Worm (Caenorhabditis elegans): ENCODE measurements around the gene fipr-17.

fipr-17 gene

DNA sequence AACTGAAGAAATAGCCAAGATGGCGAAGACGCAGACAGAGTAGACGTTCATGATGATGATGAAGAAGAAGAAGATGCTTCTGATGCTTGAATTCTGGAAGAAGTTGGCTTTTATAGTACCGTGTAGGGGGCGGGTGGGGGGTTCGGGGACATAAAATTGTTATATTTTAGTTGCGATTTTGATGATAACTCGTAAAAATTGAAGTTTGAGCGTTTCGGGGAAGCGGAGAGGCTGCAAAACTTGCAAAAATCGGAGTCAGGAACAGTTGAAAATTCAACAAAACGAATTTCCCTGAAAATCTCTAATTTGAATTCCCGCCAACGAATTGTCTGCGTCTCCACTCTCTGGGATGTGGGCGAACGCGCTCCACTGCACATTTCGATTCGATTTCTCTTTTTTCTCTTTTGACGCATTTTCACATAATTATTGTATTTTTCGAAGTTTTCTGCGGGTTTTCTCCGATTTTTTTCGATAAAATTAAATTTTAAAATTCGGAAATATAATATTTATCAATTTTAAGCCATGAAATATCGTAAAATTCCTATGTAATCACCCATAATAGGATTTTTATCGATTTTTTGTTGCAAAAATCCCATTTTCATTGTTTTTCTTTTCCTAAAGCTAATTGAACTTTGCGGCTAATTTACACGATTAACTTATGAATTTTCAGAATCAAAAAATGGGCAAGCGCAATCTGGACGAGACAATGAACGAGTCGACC lies at the start of gene fipr-17, which contains the start of gene Y48A6B.3:
TSS of gene fipr-17 (minus strand) at position 51 of the 721 bp plus-strand sequence.
TSS of gene Y48A6B.3 (plus strand) at position 671 of the 721 bp plus-strand sequence.
- peak; percentile 87 for TF ChIP-seq ces-1 (GFP tag; optimal IDR thresholded peaks at IDR 0.05)
- peak; percentile 85 for TF ChIP-seq ceh-39 (tag; optimal IDR thresholded peaks at IDR 0.05)
- TF ChIP-seq blmp-1 (tag; optimal IDR thresholded peaks at IDR 0.05): peak; percentile 36
- peak; percentile 91 for TF ChIP-seq nhr-237 (tag; optimal IDR thresholded peaks at IDR 0.05)
- peak; percentile 71 for TF ChIP-seq lin-13 (tag; optimal IDR thresholded peaks at IDR 0.05)
- peak; percentile 3 for TF ChIP-seq hlh-1 (tag; optimal IDR thresholded peaks at IDR 0.05)
- TF ChIP-seq ceh-83 (GFP tag; optimal IDR thresholded peaks at IDR 0.05): no peak
- no peak for TF ChIP-seq nhr-28 (tag; optimal IDR thresholded peaks at IDR 0.05)
- TF ChIP-seq unc-62 (GFP tag; optimal IDR thresholded peaks at IDR 0.05): peak; percentile 6
- peak; percentile 47 for TF ChIP-seq sptf-1 (tag; optimal IDR thresholded peaks at IDR 0.05)
- peak; percentile 84 for TF ChIP-seq lsy-2 (tag; optimal IDR thresholded peaks at IDR 0.05)
- TF ChIP-seq pha-4 (tag; optimal IDR thresholded peaks at IDR 0.05): peak; percentile 64
- TF ChIP-seq mep-1 (tag; optimal IDR thresholded peaks at IDR 0.05): peak; percentile 91
- TF ChIP-seq ham-2 (GFP tag; optimal IDR thresholded peaks at IDR 0.05): no peak
- TF ChIP-seq M03D4.4 (tag; optimal IDR thresholded peaks at IDR 0.05): no peak

DNA sequence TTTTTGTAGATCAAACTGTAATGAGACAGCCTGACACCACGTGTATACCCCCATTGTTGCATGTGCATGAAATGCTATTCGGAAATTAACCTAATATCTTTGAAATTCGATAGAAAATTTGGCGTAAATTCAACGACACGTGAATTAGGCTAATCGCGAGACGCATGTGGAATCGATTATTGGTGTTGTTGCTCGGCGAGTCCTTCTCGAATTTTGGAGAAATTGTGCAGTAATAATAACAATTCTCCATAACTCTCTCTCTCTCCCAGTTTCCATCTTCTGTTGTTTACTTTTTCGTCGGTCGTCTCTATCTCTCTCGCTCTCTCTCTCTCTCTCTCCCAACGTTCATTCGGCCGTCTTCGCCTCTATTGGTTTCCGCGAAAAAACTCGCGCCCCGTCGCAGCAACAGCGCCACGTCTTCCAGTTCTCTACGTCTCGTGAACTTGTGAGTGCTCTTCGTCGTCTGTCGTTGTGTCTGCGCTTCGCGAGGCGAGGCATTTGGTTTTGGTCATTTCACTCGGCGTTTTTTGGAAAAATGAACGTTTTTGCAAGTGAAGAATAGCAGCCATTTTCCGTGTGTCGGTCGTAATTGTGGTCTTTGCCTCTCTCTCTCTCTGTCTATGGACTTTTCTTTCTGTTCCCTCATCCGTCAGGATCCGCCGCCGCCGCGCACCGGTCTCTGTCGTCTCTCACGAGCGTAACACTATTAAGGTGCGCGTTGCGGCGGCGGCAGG lies 47.3 kb upstream of the fipr-17 start:
- TF ChIP-seq ces-1 (GFP tag; optimal IDR thresholded peaks at IDR 0.05) (peak; percentile 11), lin-32 (GFP tag; optimal IDR thresholded peaks at IDR 0.05) (peak; percentile 27), ceh-83 (GFP tag; optimal IDR thresholded peaks at IDR 0.05) (no peak), elt-1 (tag; optimal IDR thresholded peaks at IDR 0.05; ENCODE audit: borderline replicate concordance, insufficient read depth) (no peak), mls-2 (tag; optimal IDR thresholded peaks at IDR 0.05) (no peak), pha-4 (tag; optimal IDR thresholded peaks at IDR 0.05) (peak; percentile 80), unc-62 (GFP tag; optimal IDR thresholded peaks at IDR 0.05) (no peak)

DNA sequence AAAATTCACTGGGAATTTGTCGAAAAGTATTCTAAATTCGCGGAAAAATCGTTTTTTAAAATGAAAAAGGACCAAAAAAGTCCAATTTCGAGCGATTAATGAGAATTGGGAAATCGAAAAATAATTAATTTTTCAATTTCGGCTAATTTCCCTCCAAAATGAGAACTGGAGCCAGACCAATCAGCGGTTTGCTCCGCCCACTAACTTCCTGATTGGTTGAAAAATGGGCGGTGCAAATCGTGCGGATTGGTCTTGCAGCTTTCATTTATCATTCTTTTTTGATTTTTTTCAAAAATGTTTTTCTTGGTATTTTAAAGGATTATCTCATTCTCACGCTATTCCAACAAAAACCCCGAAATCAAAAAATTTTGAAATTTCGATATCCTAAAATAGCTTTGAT lies 46.6 kb upstream of the fipr-17 start:
- TF ChIP-seq mep-1 (tag; optimal IDR thresholded peaks at IDR 0.05) (no peak), mab-5 (tag; optimal IDR thresholded peaks at IDR 0.05) (no peak), lsy-2 (tag; optimal IDR thresholded peaks at IDR 0.05) (no peak), nhr-12 (tag; optimal IDR thresholded peaks at IDR 0.05) (no peak), hlh-1 (tag; optimal IDR thresholded peaks at IDR 0.05) (no peak), cnd-1 (tag; optimal IDR thresholded peaks at IDR 0.05) (no peak), nhr-28 (tag; optimal IDR thresholded peaks at IDR 0.05) (no peak)

DNA sequence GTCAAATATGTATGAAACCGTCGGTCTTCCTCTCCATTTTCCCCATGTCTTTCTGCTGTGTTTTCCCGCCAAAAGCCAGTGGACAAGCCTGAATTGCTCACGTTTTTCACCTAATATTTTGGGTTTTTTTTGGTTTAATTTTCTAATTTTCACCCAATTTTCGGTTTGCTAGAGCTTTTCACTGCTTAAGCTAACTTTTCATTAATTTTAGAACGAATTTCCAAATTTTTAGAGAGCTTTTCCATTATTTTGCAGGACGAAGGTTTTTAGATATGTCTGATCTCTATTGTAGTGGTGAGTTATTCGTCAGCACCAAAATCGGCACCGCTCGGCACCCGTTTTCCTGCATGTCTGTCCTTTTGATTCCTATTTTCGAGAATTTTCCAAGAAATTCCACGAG lies 46.2 kb upstream of the fipr-17 start:
- TF ChIP-seq zip-8 (tag; optimal IDR thresholded peaks at IDR 0.05) (no peak), lin-32 (GFP tag; optimal IDR thresholded peaks at IDR 0.05) (no peak), ceh-39 (tag; optimal IDR thresholded peaks at IDR 0.05) (no peak), nhr-2 (tag; optimal IDR thresholded peaks at IDR 0.05) (no peak), flh-1 (GFP tag; optimal IDR thresholded peaks at IDR 0.05) (no peak), ztf-11 (tag; optimal IDR thresholded peaks at IDR 0.05) (no peak)

DNA sequence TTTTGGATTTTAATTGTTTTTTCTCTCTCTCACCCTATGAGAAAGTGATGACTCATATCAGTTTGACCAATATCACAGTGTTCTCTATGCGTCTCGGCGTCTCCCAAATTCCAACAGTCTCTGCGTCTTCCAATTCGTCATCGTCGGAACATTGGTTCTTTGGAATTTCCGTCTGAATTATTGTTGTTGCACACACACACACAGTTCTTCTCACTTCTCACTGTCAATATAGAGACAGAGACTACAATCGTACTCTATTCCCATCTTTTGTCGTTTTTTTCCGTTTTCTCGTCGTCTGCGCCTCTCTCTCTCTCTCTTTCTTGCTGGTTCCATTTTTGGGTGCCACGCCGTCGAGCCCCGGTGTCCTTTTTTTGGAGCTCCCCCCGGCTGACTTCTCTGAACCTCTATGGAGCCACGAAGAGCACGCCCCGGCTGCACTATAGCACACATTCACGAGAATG lies 43.3 kb upstream of the fipr-17 start:
- TF ChIP-seq mls-2 (tag; optimal IDR thresholded peaks at IDR 0.05) (no peak), ceh-43 (GFP tag; optimal IDR thresholded peaks at IDR 0.05) (no peak), blmp-1 (tag; optimal IDR thresholded peaks at IDR 0.05) (no peak), lsy-2 (tag; optimal IDR thresholded peaks at IDR 0.05) (no peak), pha-4 (tag; optimal IDR thresholded peaks at IDR 0.05) (no peak)

DNA sequence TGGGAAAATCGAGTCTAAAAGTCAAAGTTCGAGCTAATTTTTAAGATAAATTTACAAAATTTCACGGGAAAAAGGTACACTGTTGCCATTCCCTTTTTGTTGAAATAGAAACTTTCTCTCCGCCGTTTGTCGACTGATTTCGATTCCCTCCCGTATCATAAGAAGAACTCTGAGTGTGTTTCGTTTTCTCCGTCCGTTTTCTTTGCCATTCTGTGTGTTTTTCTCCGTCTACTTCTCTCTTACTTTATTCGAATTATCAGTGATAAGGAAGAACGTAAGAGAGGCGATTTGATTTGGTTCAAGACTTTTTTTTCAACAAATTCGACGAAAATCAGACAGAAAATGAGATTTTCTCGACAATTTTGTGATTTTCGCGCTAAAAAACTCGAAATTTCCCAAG lies 39.1 kb upstream of the fipr-17 start:
- TF ChIP-seq nhr-12 (tag; optimal IDR thresholded peaks at IDR 0.05) (no peak), mab-5 (tag; optimal IDR thresholded peaks at IDR 0.05) (no peak), ceh-39 (tag; optimal IDR thresholded peaks at IDR 0.05) (no peak), nhr-2 (tag; optimal IDR thresholded peaks at IDR 0.05) (no peak), unc-62 (GFP tag; optimal IDR thresholded peaks at IDR 0.05) (no peak), ham-2 (GFP tag; optimal IDR thresholded peaks at IDR 0.05) (no peak), nhr-28 (tag; optimal IDR thresholded peaks at IDR 0.05) (no peak)
